Fruit fly (Drosophila melanogaster): ENCODE measurements around the gene CASK.

CASK gene

DNA sequence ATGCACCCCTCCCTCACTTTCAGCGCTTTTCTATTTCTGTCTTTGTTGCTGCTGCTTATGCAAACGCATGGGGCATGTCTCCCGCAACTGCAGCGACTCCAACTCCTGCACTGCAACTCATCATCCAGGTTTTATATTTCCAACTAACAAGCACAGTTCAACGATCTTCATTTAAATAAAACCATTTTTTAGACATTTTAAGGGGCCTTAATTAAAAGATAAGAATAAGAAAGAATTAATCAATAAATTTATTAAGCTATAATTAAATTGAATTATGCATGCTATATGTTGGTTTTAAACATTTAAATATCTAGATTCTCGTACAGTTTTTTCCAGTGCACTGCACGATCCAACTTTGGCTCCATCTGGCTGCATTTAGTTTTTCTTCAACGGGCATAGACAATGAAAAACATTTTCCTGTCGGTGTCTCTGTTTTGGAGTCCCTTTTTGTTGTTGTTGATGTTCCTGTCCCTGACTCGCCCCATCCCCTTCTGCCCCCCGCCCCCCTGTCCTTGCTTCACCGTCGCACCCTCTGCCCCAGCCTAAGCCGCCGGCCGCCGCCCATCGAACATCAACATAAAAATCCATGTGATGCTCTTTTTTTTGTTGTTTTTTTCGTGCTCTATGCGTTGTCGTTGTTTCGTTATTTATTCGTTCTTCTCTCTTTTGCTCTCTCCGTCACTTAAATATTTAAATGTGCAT, 6.5 kb upstream of the CASK start (continued):
- TF ChIP-seq zen2 (GFP tag; IDR thresholded peaks at IDR 0.05; ENCODE audit: partially characterized antibody) (no peak), disco-r (GFP tag; optimal IDR thresholded peaks at IDR 0.05) (no peak), CG10267 (tag; optimal IDR thresholded peaks at IDR 0.05) (peak; percentile 87), CG10565 (GFP tag; optimal IDR thresholded peaks at IDR 0.05) (no peak), CG18011 (GFP tag; optimal IDR thresholded peaks at IDR 0.05) (no peak), Trl (optimal IDR thresholded peaks at IDR 0.05) (no peak), Trl (GFP tag; optimal IDR thresholded peaks at IDR 0.05) (no peak), dimm (GFP tag; IDR thresholded peaks at IDR 0.05) (no peak), vfl (GFP tag; optimal IDR thresholded peaks at IDR 0.05) (no peak), sna (GFP tag; IDR thresholded peaks at IDR 0.05; ENCODE audit: partially characterized antibody) (no peak), gce (GFP tag; IDR thresholded peaks at IDR 0.05) (peak; percentile 45; the same call in 1 of the 3 replicates), CG6272 (GFP tag; IDR thresholded peaks at IDR 0.05) (0 out of 2 replicates have a peak, but pooled peaks have one; percentile 11), CG15514 (GFP tag; optimal IDR thresholded peaks at IDR 0.05) (no peak), Atf6 (GFP tag; IDR thresholded peaks at IDR 0.05) (no peak), CG9817 (tag; optimal IDR thresholded peaks at IDR 0.05) (no peak), CG3281 (GFP tag; optimal IDR thresholded peaks at IDR 0.05) (no peak), H2.0 (GFP tag; IDR thresholded peaks at IDR 0.05) (peak; percentile 24; the same call in 1 of the 2 replicates), Fer2 (tag; optimal IDR thresholded peaks at IDR 0.05) (no peak), CG12391 (tag; optimal IDR thresholded peaks at IDR 0.05) (peak; percentile 91), CG16815 (GFP tag; optimal IDR thresholded peaks at IDR 0.05) (peak; percentile 77), TFAM (GFP tag; optimal IDR thresholded peaks at IDR 0.05) (peak; percentile 6), CG1832 (GFP tag; optimal IDR thresholded peaks at IDR 0.05) (no peak), repo (GFP tag; optimal IDR thresholded peaks at IDR 0.05) (no peak), Ets97D (GFP tag; optimal IDR thresholded peaks at IDR 0.05) (no peak), pho (GFP tag; optimal IDR thresholded peaks at IDR 0.05) (no peak), HLH4C (GFP tag; IDR thresholded peaks at IDR 0.05; ENCODE audit: partially characterized antibody) (no peak), Dp (GFP tag; optimal IDR thresholded peaks at IDR 0.05) (no peak), Sin3A (optimal IDR thresholded peaks at IDR 0.05) (no peak), CG11085 (GFP tag; IDR thresholded peaks at IDR 0.05) (no peak), zf30C (GFP tag; optimal IDR thresholded peaks at IDR 0.05) (peak; percentile 84), crp (GFP tag; optimal IDR thresholded peaks at IDR 0.05) (no peak), CG14860 (GFP tag; IDR thresholded peaks at IDR 0.05; ENCODE audit: partially characterized antibody) (no peak), oc (tag; optimal IDR thresholded peaks at IDR 0.05) (peak; percentile 66), wek (GFP tag; optimal IDR thresholded peaks at IDR 0.05) (no peak), ap (GFP tag; IDR thresholded peaks at IDR 0.05) (peak; percentile 37), ac (GFP tag; optimal IDR thresholded peaks at IDR 0.05) (peak; percentile 50), pnt (GFP tag; optimal IDR thresholded peaks at IDR 0.05) (no peak), fu2 (GFP tag; optimal IDR thresholded peaks at IDR 0.05) (no peak), so (GFP tag; IDR thresholded peaks at IDR 0.05) (peak; percentile 43; the same call in 1 of the 3 replicates), CG1024 (GFP tag; IDR thresholded peaks at IDR 0.05) (no peak; the same call in 1 of the 2 replicates), slp2 (GFP tag; optimal IDR thresholded peaks at IDR 0.05) (no peak), Myb (GFP tag; optimal IDR thresholded peaks at IDR 0.05) (no peak), CG13287 (GFP tag; IDR thresholded peaks at IDR 0.05; ENCODE audit: partially characterized antibody) (no peak), psq (GFP tag; optimal IDR thresholded peaks at IDR 0.05) (peak; percentile 31), CG8924 (tag; optimal IDR thresholded peaks at IDR 0.05) (peak; percentile 78), tio (GFP tag; optimal IDR thresholded peaks at IDR 0.05) (peak; percentile 62), CG1603 (tag; optimal IDR thresholded peaks at IDR 0.05) (peak; percentile 56), wor (GFP tag; IDR thresholded peaks at IDR 0.05) (peak; percentile 31; the same call in 1 of the 2 replicates), tap (tag; optimal IDR thresholded peaks at IDR 0.05) (peak; percentile 57), CG34376 (GFP tag; optimal IDR thresholded peaks at IDR 0.05) (no peak)
